Worm (Caenorhabditis elegans) whole organism, L4/young adult: ENCODE results near the gene oxi-1.
A peak's percentile ranks its signal among the peaks of the same experiment; 100 is the strongest.

ENCODE experiments used
- W03F9.2 ChIP-seq: fragments of 150-350 bp; optimal IDR thresholded peaks from 2 replicates; lab custom pipeline; 2014; ENCODE audit warnings: missing biosample characterization, missing genetic modification characterization
- dao-5 ChIP-seq: sonication (generic microtip); optimal IDR thresholded peaks from 2 replicates; lab custom pipeline; 2016; ENCODE audit warnings: missing genotype, missing genetic modification characterization, moderate library complexity, missing compliant biosample characterization
- him-1 ChIP-seq: sonication (generic microtip); optimal IDR thresholded peaks from 2 replicates; lab custom pipeline; 2016; ENCODE audit warnings: missing genotype, missing genetic modification reagents, missing genetic modification characterization, missing compliant biosample characterization

Gene oxi-1

DNA sequence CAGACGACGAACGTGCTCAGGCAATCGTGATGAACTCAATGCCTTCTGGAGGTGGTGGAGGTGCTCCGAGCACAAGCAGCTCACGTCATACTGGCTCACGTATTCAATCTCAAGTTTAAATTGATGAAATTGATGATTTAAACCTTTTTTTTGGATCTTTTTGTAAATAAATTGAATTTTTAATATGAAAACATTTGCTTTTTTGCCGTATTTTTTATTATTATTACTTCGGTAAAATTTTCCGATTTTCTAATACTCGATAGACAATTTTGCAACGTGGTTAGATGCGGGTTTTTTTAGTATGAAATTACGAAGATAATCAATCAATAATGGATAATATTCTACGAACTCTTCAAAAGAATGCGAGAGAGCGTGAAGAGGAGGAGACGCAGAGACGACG is at the start of gene oxi-1:
Gene oxi-1 (plus strand): TSS at position 301 of the 400 bp plus-strand sequence.
- TF ChIP-seq him-1 (no peak), W03F9.2 (tag; lab: Kevin White, UChicago) (no peak), dao-5 (tag; lab: Kevin White, UChicago) (no peak)

DNA sequence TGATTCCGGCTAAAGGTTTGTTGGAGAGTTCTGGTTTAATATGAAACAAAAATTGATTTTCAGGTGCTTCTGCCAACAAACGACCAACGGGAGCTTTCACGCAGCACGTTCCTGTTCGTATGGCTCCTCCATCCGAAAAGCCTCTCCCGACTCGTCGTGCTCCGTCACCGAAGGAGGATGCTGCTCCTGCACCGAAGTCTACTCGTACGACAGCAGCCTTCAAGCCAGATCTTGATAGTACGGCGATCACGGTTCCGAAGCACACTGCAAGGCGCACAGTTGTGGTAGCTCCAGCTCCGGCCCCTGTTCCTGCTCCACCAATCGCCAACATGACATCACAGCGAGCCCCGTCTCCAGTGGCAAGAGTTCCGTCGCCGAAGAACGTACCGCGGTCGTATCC is 49.3 kb upstream of the oxi-1 start:
- no peak for TF ChIP-seq W03F9.2 (tag; lab: Kevin White, UChicago)
- TF ChIP-seq him-1: no peak
- TF ChIP-seq dao-5 (tag; lab: Kevin White, UChicago): no peak

DNA sequence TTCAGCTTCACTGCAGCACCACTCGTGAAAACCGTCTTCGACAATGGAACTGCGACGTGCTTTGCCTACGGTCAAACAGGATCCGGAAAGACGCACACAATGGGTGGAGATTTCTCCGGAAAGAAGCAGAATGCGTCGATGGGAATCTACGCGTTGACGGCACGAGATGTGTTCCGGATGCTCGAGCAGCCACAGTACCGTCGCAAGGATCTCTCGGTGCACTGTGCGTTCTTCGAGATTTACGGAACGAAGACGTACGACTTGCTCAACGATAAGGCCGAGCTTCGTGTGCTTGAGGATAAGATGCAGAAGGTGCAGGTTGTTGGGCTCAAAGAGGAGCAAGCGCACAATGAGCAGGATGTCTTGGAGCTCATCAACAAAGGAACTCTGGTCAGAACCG is 48.5 kb upstream of the oxi-1 start:
- no peak for TF ChIP-seq W03F9.2 (tag; lab: Kevin White, UChicago)
- TF ChIP-seq dao-5 (tag; lab: Kevin White, UChicago): no peak
- TF ChIP-seq him-1: no peak

ce11 chrIII:10810483-10810836 is 47.6 kb upstream of the oxi-1 start:
- TF ChIP-seq W03F9.2 (tag; lab: Kevin White, UChicago) (no peak), dao-5 (tag; lab: Kevin White, UChicago) (no peak), him-1 (no peak)

- TF ChIP-seq him-1: no peak
- TF ChIP-seq dao-5 (tag; lab: Kevin White, UChicago): no peak
- no peak for TF ChIP-seq W03F9.2 (tag; lab: Kevin White, UChicago)
Measured at ce11 chrIII:10810837-10811814, 47.0 kb upstream of the oxi-1 start.

DNA sequence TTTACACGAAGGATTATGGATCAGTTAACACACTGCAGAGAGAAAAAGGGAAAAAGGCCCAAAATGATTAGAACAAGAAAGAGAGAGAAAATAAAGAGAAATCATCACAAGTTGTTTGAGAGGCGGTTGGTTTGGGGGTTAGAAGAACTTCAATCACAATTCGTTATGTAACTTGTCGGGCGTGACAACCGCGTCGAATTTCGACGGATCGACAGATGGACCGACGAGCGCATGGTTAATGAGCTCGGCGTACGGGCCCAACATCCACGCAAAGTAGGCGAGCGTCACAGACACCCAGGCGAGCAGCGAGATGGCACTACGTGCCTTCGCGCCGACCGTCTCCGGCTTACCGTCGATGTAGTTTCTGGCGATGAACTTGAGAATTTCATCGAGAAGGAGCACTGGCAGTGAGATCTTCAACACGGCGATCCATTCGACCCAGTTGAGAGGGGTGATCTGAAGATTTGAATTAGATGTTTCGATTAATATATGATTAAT is 45.2 kb upstream of the oxi-1 start:
- TF ChIP-seq dao-5 (tag; lab: Kevin White, UChicago) (no peak), W03F9.2 (tag; lab: Kevin White, UChicago) (no peak), him-1 (no peak)

DNA sequence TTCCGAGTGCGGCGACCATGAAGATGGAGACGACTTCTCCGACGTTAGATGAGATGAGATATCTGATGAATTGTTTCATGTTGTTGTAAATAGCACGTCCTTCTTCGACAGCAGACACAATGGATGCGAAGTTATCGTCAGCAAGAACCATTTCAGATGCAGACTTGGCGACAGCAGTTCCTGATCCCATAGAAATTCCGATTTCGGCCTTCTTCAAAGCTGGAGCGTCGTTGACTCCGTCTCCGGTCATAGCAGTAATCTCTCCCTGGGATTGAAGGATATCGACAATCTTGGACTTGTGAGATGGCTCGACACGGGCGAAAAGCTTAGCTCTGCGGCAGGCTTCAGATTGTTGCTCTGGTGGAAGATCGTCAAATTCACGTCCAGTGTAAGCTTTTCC is 44.2 kb upstream of the oxi-1 start:
- TF ChIP-seq dao-5 (tag; lab: Kevin White, UChicago) (no peak), him-1 (no peak), W03F9.2 (tag; lab: Kevin White, UChicago) (no peak)

- TF ChIP-seq W03F9.2 (tag; lab: Kevin White, UChicago) (no peak), him-1 (no peak), dao-5 (tag; lab: Kevin White, UChicago) (no peak)
Measured at ce11 chrIII:10815199-10815598, 42.9 kb upstream of the oxi-1 start.

DNA sequence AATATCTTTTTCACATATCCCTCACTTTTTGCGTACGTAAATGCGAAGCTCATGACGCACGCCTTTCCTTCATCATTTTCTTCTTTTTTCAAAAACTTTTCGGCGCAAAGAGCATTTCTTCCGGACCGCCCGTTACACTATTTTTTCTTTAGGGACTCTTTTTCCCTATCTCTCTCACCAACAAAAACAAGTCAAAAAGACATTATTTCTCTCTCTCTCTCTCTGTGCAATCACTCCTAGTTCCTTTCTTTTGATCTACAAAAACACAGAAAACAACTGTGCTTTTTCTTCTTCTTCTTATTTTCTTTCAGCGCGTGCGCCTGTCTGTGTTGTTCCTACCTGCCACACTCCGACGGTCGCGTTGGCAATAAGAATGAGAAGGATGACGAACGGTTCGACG is 42.0 kb upstream of the oxi-1 start:
- TF ChIP-seq dao-5 (tag; lab: Kevin White, UChicago) (no peak), him-1 (no peak), W03F9.2 (tag; lab: Kevin White, UChicago) (no peak)

ce11 chrIII:10816800-10817418 is 41.2 kb upstream of the oxi-1 start, which contains the start of gene sca-1:
sca-1 (minus strand) TSS chrIII:10816850.
- no peak for TF ChIP-seq dao-5 (tag; lab: Kevin White, UChicago)
- TF ChIP-seq W03F9.2 (tag; lab: Kevin White, UChicago): no peak

DNA sequence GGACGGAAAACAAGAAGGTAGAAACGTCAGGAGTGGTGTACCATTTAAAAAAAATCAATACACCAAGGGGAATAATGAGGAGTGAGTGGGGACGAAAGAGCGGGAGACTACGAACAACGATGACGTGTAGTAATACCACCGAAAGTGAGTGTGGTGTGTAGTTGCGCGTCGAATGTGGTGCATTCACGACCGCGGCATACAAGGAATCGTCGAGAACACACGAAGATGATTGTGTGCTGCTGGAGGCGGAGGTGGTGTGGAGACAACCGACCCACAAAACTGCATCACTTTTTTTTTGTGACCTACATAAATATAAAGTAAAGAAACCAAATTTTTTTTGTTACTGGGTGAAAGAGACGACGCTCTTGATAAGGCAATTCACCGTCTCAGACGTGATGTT is 39.7 kb upstream of the oxi-1 start:
- TF ChIP-seq him-1 (no peak), W03F9.2 (tag; lab: Kevin White, UChicago) (peak; percentile 27), dao-5 (tag; lab: Kevin White, UChicago) (no peak)

ce11 chrIII:10819257-10819656 is 38.8 kb upstream of the oxi-1 start:
- TF ChIP-seq him-1 (no peak), dao-5 (tag; lab: Kevin White, UChicago) (no peak), W03F9.2 (tag; lab: Kevin White, UChicago) (no peak)

ce11 chrIII:10819778-10820177 is 38.3 kb upstream of the oxi-1 start:
- TF ChIP-seq him-1: no peak
- no peak for TF ChIP-seq W03F9.2 (tag; lab: Kevin White, UChicago)
- TF ChIP-seq dao-5 (tag; lab: Kevin White, UChicago): no peak
